Fruit fly (Drosophila melanogaster): ENCODE data around the gene CG31546.

The CG31546 gene

dm6 chr3R:5649903-5650302, 14.5 kb upstream of the CG31546 start:
- TF ChIP-seq CG1620 (GFP tag; optimal IDR thresholded peaks at IDR 0.05) (no peak), Mnt (GFP tag; optimal IDR thresholded peaks at IDR 0.05) (no peak), CG7045 (GFP tag; optimal IDR thresholded peaks at IDR 0.05) (no peak), pad (GFP tag; optimal IDR thresholded peaks at IDR 0.05) (no peak), Crg-1 (GFP tag; optimal IDR thresholded peaks at IDR 0.05) (no peak), CG12768 (GFP tag; optimal IDR thresholded peaks at IDR 0.05) (no peak), CG5204 (GFP tag; optimal IDR thresholded peaks at IDR 0.05) (no peak), bab1 (GFP tag; optimal IDR thresholded peaks at IDR 0.05) (no peak), toe (GFP tag; optimal IDR thresholded peaks at IDR 0.05) (no peak), CG7101 (tag; optimal IDR thresholded peaks at IDR 0.05) (no peak), Hr96 (GFP tag; optimal IDR thresholded peaks at IDR 0.05) (no peak), cnc (optimal IDR thresholded peaks at IDR 0.05) (no peak), CG33017 (tag; optimal IDR thresholded peaks at IDR 0.05) (no peak), CG14711 (tag; optimal IDR thresholded peaks at IDR 0.05) (no peak), cic (GFP tag; optimal IDR thresholded peaks at IDR 0.05) (no peak), Clk (GFP tag; optimal IDR thresholded peaks at IDR 0.05) (no peak), ovo (GFP tag; optimal IDR thresholded peaks at IDR 0.05) (no peak)

DNA sequence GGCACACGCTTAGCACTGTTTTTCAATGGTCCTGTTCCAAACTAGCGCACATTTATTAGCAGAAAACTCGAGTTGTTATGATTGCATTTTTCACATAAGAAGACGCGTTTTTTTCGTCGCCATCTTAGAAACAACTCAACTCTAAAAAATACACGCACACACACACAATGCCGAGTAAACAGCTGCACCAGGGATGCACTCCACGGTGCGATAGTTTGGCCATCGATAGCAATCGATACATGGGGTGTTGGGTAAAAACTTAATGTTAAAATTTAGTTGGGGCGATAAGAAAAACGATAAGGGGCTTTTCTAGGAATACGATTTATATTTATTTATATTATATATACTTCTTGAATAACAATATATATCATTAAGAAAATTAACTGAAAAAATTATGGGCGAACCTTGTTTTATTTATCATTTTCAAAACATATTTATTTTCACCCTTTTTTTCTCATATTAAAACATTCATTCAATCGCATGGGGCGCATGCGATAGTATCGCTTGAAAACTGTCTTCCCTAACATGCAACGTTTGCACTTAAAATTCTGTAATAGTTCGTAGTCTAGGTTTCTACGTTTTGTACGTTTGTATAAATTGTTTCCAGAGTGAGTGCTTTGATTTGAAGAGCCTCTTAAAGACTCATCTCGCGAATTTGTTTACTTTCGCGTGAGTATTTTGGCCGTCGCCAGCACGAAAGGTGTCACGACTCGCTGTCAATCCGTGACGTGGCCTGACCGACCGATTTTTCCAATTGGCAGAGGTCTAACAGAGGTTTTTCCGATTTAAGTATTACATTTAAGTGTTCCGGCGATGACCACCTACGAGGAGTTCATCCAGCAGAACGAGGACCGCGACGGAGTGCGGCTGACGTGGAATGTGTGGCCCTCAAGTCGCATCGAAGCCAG, 13.4 kb upstream of the CG31546 start, which contains the start of the genes MTA1-like and Sec23:
Gene MTA1-like, minus strand, starts transcription at position 170 of the 908 bp plus-strand sequence.
Gene Sec23, plus strand, starts transcription at position 497 of the 908 bp plus-strand sequence.
- TF ChIP-seq Clk (GFP tag; optimal IDR thresholded peaks at IDR 0.05): peak; percentile 37
- peak; percentile 72 for TF ChIP-seq CG1620 (GFP tag; optimal IDR thresholded peaks at IDR 0.05)
- peak; percentile 56 for TF ChIP-seq pad (GFP tag; optimal IDR thresholded peaks at IDR 0.05)
- peak; percentile 56 for TF ChIP-seq ovo (GFP tag; optimal IDR thresholded peaks at IDR 0.05)
- TF ChIP-seq bab1 (GFP tag; optimal IDR thresholded peaks at IDR 0.05): peak; percentile 42
- peak; percentile 60 for TF ChIP-seq Crg-1 (GFP tag; optimal IDR thresholded peaks at IDR 0.05)
- peak; percentile 29 for TF ChIP-seq CG7045 (GFP tag; optimal IDR thresholded peaks at IDR 0.05)
- TF ChIP-seq CG33017 (tag; optimal IDR thresholded peaks at IDR 0.05): peak; percentile 54
- TF ChIP-seq cic (GFP tag; optimal IDR thresholded peaks at IDR 0.05): peak; percentile 33
- TF ChIP-seq CG14711 (tag; optimal IDR thresholded peaks at IDR 0.05): peak; percentile 60
- peak; percentile 61 for TF ChIP-seq toe (GFP tag; optimal IDR thresholded peaks at IDR 0.05)
- no peak for TF ChIP-seq CG5204 (GFP tag; optimal IDR thresholded peaks at IDR 0.05)
- no peak for TF ChIP-seq cnc (optimal IDR thresholded peaks at IDR 0.05)
- TF ChIP-seq Mnt (GFP tag; optimal IDR thresholded peaks at IDR 0.05): peak; percentile 26
- TF ChIP-seq CG12768 (GFP tag; optimal IDR thresholded peaks at IDR 0.05): peak; percentile 39
- peak; percentile 86 for TF ChIP-seq CG11617 (GFP tag; optimal IDR thresholded peaks at IDR 0.05)
- peak; percentile 60 for TF ChIP-seq Hr96 (GFP tag; optimal IDR thresholded peaks at IDR 0.05)
- no peak for TF ChIP-seq kay (GFP tag; ENCODE audit: borderline replicate concordance)
- TF ChIP-seq tj (GFP tag; optimal IDR thresholded peaks at IDR 0.05): peak; percentile 96
- TF ChIP-seq CG7101 (tag; optimal IDR thresholded peaks at IDR 0.05): peak; percentile 75

DNA sequence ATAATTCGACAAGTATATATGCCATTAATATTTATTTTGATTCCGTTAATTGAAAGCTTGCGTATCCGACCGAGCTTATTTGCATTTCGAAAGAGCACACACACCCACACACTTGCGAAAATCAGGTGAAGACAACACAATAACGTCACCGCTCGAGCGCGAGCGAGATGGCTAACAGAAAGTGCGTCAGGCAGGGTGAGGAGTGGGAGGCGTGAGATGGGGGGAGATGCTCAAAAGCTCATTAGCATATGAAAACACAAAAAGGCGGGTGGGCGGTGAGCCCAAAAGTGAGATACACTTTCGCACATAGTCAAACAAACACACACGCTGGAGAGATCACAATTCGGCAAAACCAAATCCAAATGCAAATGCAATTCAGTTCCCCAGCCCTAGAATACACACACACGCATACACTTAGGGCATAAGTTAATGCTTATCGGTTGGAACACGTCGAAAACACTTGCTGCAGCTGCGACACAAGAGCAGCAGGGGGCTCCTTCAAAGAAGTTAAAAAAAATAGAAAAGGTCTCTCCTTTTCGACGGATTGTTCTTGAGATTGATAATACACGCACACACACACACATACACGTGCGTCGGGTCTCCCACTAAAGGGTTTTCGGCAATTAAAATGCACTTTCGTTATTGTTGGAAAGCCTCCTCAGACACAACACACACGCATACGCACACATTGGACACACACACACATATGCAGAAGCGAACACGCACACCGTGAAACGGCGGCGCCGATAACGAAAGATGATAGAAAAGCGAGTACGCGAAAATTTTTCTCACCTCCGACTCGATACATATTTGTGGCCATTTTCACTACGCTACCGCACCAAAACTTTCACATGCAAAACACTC, 12.5 kb upstream of the CG31546 start:
- TF ChIP-seq Mnt (GFP tag; optimal IDR thresholded peaks at IDR 0.05) (peak; percentile 41), CG5204 (GFP tag; optimal IDR thresholded peaks at IDR 0.05) (no peak), CG11617 (GFP tag; optimal IDR thresholded peaks at IDR 0.05) (no peak), pad (GFP tag; optimal IDR thresholded peaks at IDR 0.05) (peak; percentile 26), CG7045 (GFP tag; optimal IDR thresholded peaks at IDR 0.05) (no peak), CG12768 (GFP tag; optimal IDR thresholded peaks at IDR 0.05) (peak; percentile 15), CG33017 (tag; optimal IDR thresholded peaks at IDR 0.05) (peak; percentile 46), Clk (GFP tag; optimal IDR thresholded peaks at IDR 0.05) (no peak), cnc (optimal IDR thresholded peaks at IDR 0.05) (no peak), cic (GFP tag; optimal IDR thresholded peaks at IDR 0.05) (no peak), ovo (GFP tag; optimal IDR thresholded peaks at IDR 0.05) (no peak), bab1 (GFP tag; optimal IDR thresholded peaks at IDR 0.05) (no peak), CG7101 (tag; optimal IDR thresholded peaks at IDR 0.05) (peak; percentile 22), CG14711 (tag; optimal IDR thresholded peaks at IDR 0.05) (no peak), Hr96 (GFP tag; optimal IDR thresholded peaks at IDR 0.05) (no peak), kay (GFP tag; ENCODE audit: borderline replicate concordance) (no peak), tj (GFP tag; optimal IDR thresholded peaks at IDR 0.05) (peak; percentile 25), toe (GFP tag; optimal IDR thresholded peaks at IDR 0.05) (no peak), CG1620 (GFP tag; optimal IDR thresholded peaks at IDR 0.05) (peak; percentile 4), Crg-1 (GFP tag; optimal IDR thresholded peaks at IDR 0.05) (no peak)

- no peak for TF ChIP-seq CG14711 (tag; optimal IDR thresholded peaks at IDR 0.05)
- TF ChIP-seq tj (GFP tag; optimal IDR thresholded peaks at IDR 0.05): no peak
- TF ChIP-seq cnc (optimal IDR thresholded peaks at IDR 0.05): no peak
- TF ChIP-seq ovo (GFP tag; optimal IDR thresholded peaks at IDR 0.05): no peak
- no peak for TF ChIP-seq CG12768 (GFP tag; optimal IDR thresholded peaks at IDR 0.05)
- TF ChIP-seq CG1620 (GFP tag; optimal IDR thresholded peaks at IDR 0.05): no peak
- TF ChIP-seq CG7101 (tag; optimal IDR thresholded peaks at IDR 0.05): no peak
- no peak for TF ChIP-seq Mnt (GFP tag; optimal IDR thresholded peaks at IDR 0.05)
- no peak for TF ChIP-seq CG11617 (GFP tag; optimal IDR thresholded peaks at IDR 0.05)
- no peak for TF ChIP-seq CG33017 (tag; optimal IDR thresholded peaks at IDR 0.05)
- no peak for TF ChIP-seq Crg-1 (GFP tag; optimal IDR thresholded peaks at IDR 0.05)
- no peak for TF ChIP-seq Clk (GFP tag; optimal IDR thresholded peaks at IDR 0.05)
- TF ChIP-seq kay (GFP tag; ENCODE audit: borderline replicate concordance): no peak
- no peak for TF ChIP-seq cic (GFP tag; optimal IDR thresholded peaks at IDR 0.05)
- no peak for TF ChIP-seq CG7045 (GFP tag; optimal IDR thresholded peaks at IDR 0.05)
- TF ChIP-seq CG5204 (GFP tag; optimal IDR thresholded peaks at IDR 0.05): no peak
- no peak for TF ChIP-seq toe (GFP tag; optimal IDR thresholded peaks at IDR 0.05)
These were observed 8.0 kb upstream of the CG31546 start for dm6 chr3R:5643421-5643820.

Data from whole organism, adult.